Worm (Caenorhabditis elegans) whole organism, L4 larva: ENCODE data around the gene ell-1.

Experiments used
- D1046.2 ChIP-seq: fragments of 200-800 bp; sonication (Bioruptor generic); IDR thresholded peaks from 2 replicates; pipeline ENCODE4 v1.3.6; 2022; ENCODE audit warnings: missing genetic modification characterization, missing compliant biosample characterization
- F26F4.8 ChIP-seq: fragments of 200-800 bp; sonication (Bioruptor generic); conservative IDR thresholded peaks from 2 replicates; pipeline ENCODE4 v1.3.6; 2022; ENCODE audit warnings: missing genetic modification characterization, missing compliant biosample characterization
- F49E8.2 ChIP-seq: sonication (generic microtip); optimal IDR thresholded peaks from 2 replicates; lab custom pipeline; 2016; ENCODE audit warnings: missing compliant biosample characterization, mild to moderate bottlenecking, missing genetic modification characterization, borderline replicate concordance
- R02D3.7 ChIP-seq: fragments of 150-350 bp; sonication (generic microtip); optimal IDR thresholded peaks from 3 replicates; lab custom pipeline; 2014; ENCODE audit warnings: missing biosample characterization, missing genetic modification characterization
- T20F7.1 ChIP-seq: fragments of 200-800 bp; sonication (Bioruptor generic); optimal IDR thresholded peaks from 2 replicates; lab custom pipeline; 2018; ENCODE audit warnings: mild to moderate bottlenecking, missing genetic modification characterization, missing compliant biosample characterization
- Y105C5A.15 ChIP-seq: fragments of 200-800 bp; sonication (Bioruptor generic); IDR thresholded peaks from 2 replicates; pipeline ENCODE4 v1.3.6; 2022; ENCODE audit warnings: missing genetic modification characterization, missing compliant biosample characterization
- Y48G9A.11 ChIP-seq: fragments of 200-800 bp; sonication (Bioruptor generic); IDR thresholded peaks from 2 replicates; pipeline ENCODE4 v1.3.6; 2022; ENCODE audit warnings: missing genetic modification reagents, missing genetic modification characterization, missing compliant biosample characterization
- aly-2 ChIP-seq: sonication (generic microtip); optimal IDR thresholded peaks from 2 replicates; lab custom pipeline; 2018; ENCODE audit warnings: missing biosample characterization, missing genetic modification characterization
- ama-1 ChIP-seq: fragments of 150-350 bp; optimal IDR thresholded peaks from 2 replicates; lab custom pipeline; 2014; ENCODE audit warnings: inconsistent platforms, mixed read lengths
- arid-1 ChIP-seq: fragments of 200-800 bp; sonication (Bioruptor generic); conservative IDR thresholded peaks from 2 replicates; pipeline ENCODE4 v1.3.6; 2022; ENCODE audit warnings: missing genetic modification reagents, missing genetic modification characterization, missing compliant biosample characterization
- attf-4 ChIP-seq: sonication (generic microtip); optimal IDR thresholded peaks from 3 replicates; lab custom pipeline; 2017; ENCODE audit warnings: missing biosample characterization, missing genetic modification characterization
- ceh-82 ChIP-seq: sonication (generic microtip); optimal IDR thresholded peaks from 2 replicates; lab custom pipeline; 2017; ENCODE audit warnings: missing biosample characterization, missing genetic modification characterization
- cey-2 ChIP-seq: sonication (generic microtip); optimal IDR thresholded peaks from 3 replicates; lab custom pipeline; 2017; ENCODE audit warnings: missing genetic modification characterization, mild to moderate bottlenecking, missing compliant biosample characterization, antibody characterized with exemption, borderline replicate concordance; ENCODE audit not compliant: insufficient read depth
- daf-16 ChIP-seq, 3 experiments: sonication (generic microtip); optimal IDR thresholded peaks; 2 replicates each; lab custom pipeline; 2016 to 2017; ENCODE audit warnings: missing genetic modification characterization in 3 of 3, missing genetic modification reagents in 3 of 3, mild to moderate bottlenecking in 2 of 3, missing compliant biosample characterization in 2 of 3, missing biosample characterization in 1 of 3, moderate library complexity in 1 of 3
- dmd-8 ChIP-seq: fragments of 200-800 bp; sonication (Bioruptor generic); IDR thresholded peaks from 2 replicates; pipeline ENCODE4 v1.3.6; 2022; ENCODE audit warnings: missing genetic modification characterization, missing compliant biosample characterization
- duxl-1 ChIP-seq: sonication (generic microtip); optimal IDR thresholded peaks from 2 replicates; lab custom pipeline; 2016; ENCODE audit warnings: mild to moderate bottlenecking, missing genetic modification characterization, moderate library complexity, missing compliant biosample characterization; ENCODE audit not compliant: poor library complexity
- egl-27 ChIP-seq: sonication (generic microtip); optimal IDR thresholded peaks from 3 replicates; lab custom pipeline; 2017; ENCODE audit warnings: missing biosample characterization, missing genetic modification reagents, missing genetic modification characterization
- hif-1 ChIP-seq, 2 experiments: sonication (generic microtip); optimal IDR thresholded peaks; 2 replicates each; lab custom pipeline; 2016 to 2017; ENCODE audit warnings: missing compliant biosample characterization in 2 of 2, missing genetic modification characterization in 2 of 2, missing genetic modification reagents in 2 of 2, missing genotype in 2 of 2, mild to moderate bottlenecking in 1 of 2
- jun-1 ChIP-seq: fragments of 150-350 bp; optimal IDR thresholded peaks from 2 replicates; lab custom pipeline; 2014; ENCODE audit warnings: missing biosample characterization, missing genetic modification reagents, missing genetic modification characterization
- lim-7 ChIP-seq: fragments of 200-800 bp; sonication (Bioruptor generic); IDR thresholded peaks from 2 replicates; pipeline ENCODE4 v1.3.6; 2022; ENCODE audit warnings: missing genetic modification characterization, missing compliant biosample characterization
- lin-38 ChIP-seq: fragments of 200-800 bp; sonication (Bioruptor generic); IDR thresholded peaks from 2 replicates; pipeline ENCODE4 v1.3.6; 2022; ENCODE audit warnings: missing genetic modification reagents, missing genetic modification characterization, missing compliant biosample characterization
- lsy-2 ChIP-seq, 2 experiments: fragments of 150-350 bp in 1 of 2; sonication (generic microtip) in 1 of 2; optimal IDR thresholded peaks; 2 replicates each; lab custom pipeline; 2014 to 2017; ENCODE audit warnings: missing biosample characterization in 2 of 2, missing genetic modification characterization in 2 of 2
- madf-5 ChIP-seq, 2 experiments: fragments of 200-800 bp; sonication (Bioruptor generic); IDR thresholded peaks; 2 replicates each; pipeline ENCODE4 v1.3.6; 2022; ENCODE audit warnings: missing compliant biosample characterization in 2 of 2, missing genetic modification characterization in 2 of 2
- madf-9 ChIP-seq: fragments of 200-800 bp; sonication (Bioruptor generic); conservative IDR thresholded peaks from 2 replicates; pipeline ENCODE4 v1.3.6; 2022; ENCODE audit warnings: missing genetic modification reagents, missing genetic modification characterization, missing compliant biosample characterization
- mdt-29 ChIP-seq: fragments of 200-800 bp; sonication (Bioruptor generic); IDR thresholded peaks from 2 replicates; pipeline ENCODE4 v1.3.6; 2022; ENCODE audit warnings: missing genetic modification reagents, missing genetic modification characterization, missing compliant biosample characterization
- mep-1 ChIP-seq: fragments of 150-350 bp; sonication (generic microtip); optimal IDR thresholded peaks from 3 replicates; lab custom pipeline; 2014; ENCODE audit warnings: missing biosample characterization, missing genetic modification characterization
- mxl-3 ChIP-seq: fragments of 200-800 bp; sonication (Bioruptor generic); optimal IDR thresholded peaks from 2 replicates; lab custom pipeline; 2018; ENCODE audit warnings: mild to moderate bottlenecking, missing genetic modification characterization, missing compliant biosample characterization
- nhr-10 ChIP-seq: fragments of 150-350 bp; optimal IDR thresholded peaks from 2 replicates; lab custom pipeline; 2014; ENCODE audit warnings: missing biosample characterization, missing genetic modification characterization
- nhr-11 ChIP-seq: fragments of 150-350 bp; optimal IDR thresholded peaks from 2 replicates; lab custom pipeline; 2014; ENCODE audit warnings: missing biosample characterization, missing genetic modification characterization
- nhr-25 ChIP-seq: sonication (generic microtip); optimal IDR thresholded peaks from 2 replicates; lab custom pipeline; 2017; ENCODE audit warnings: missing genetic modification characterization, mild to moderate bottlenecking, missing compliant biosample characterization, antibody characterized with exemption, moderate library complexity, borderline replicate concordance; ENCODE audit not compliant: insufficient read depth
- nhr-77 ChIP-seq: fragments of 150-350 bp; optimal IDR thresholded peaks from 2 replicates; lab custom pipeline; 2014; ENCODE audit warnings: missing biosample characterization, missing genetic modification characterization
- php-3 ChIP-seq: fragments of 200-800 bp; sonication (Bioruptor generic); IDR thresholded peaks from 2 replicates; pipeline ENCODE4 v1.3.6; 2022; ENCODE audit warnings: missing genetic modification reagents, missing genetic modification characterization, missing compliant biosample characterization
- pqm-1 ChIP-seq: sonication (generic microtip); optimal IDR thresholded peaks from 2 replicates; lab custom pipeline; 2017; ENCODE audit warnings: missing biosample characterization, missing genetic modification characterization
- rbr-2 ChIP-seq: sonication (generic microtip); optimal IDR thresholded peaks from 2 replicates; lab custom pipeline; 2016; ENCODE audit warnings: missing genotype, missing genetic modification characterization, missing compliant biosample characterization
- saeg-2 ChIP-seq: fragments of 200-800 bp; sonication (Bioruptor generic); IDR thresholded peaks from 2 replicates; pipeline ENCODE4 v1.3.6; 2022; ENCODE audit warnings: missing genetic modification reagents, missing genetic modification characterization, missing compliant biosample characterization
- set-16 ChIP-seq: fragments of 200-800 bp; sonication (Bioruptor generic); IDR thresholded peaks from 2 replicates; pipeline ENCODE4 v1.3.6; 2022; ENCODE audit warnings: missing genetic modification reagents, missing genetic modification characterization, missing compliant biosample characterization
- skn-1 ChIP-seq: fragments of 150-350 bp; optimal IDR thresholded peaks from 2 replicates; lab custom pipeline; 2014; ENCODE audit warnings: missing biosample characterization, missing genetic modification characterization
- snpc-1.2 ChIP-seq: fragments of 200-800 bp; sonication (Bioruptor generic); IDR thresholded peaks from 2 replicates; pipeline ENCODE4 v1.3.6; 2022; ENCODE audit warnings: missing genetic modification reagents, missing genetic modification characterization, missing compliant biosample characterization
- spr-1 ChIP-seq: sonication (generic microtip); optimal IDR thresholded peaks from 2 replicates; lab custom pipeline; 2016; ENCODE audit warnings: mild to moderate bottlenecking, missing genetic modification characterization, missing compliant biosample characterization
- spr-3 ChIP-seq: fragments of 200-800 bp; sonication (Bioruptor generic); optimal IDR thresholded peaks from 2 replicates; lab custom pipeline; 2018; ENCODE audit warnings: mild to moderate bottlenecking, missing genetic modification characterization, missing compliant biosample characterization
- tag-97 ChIP-seq: fragments of 200-800 bp; sonication (Bioruptor generic); IDR thresholded peaks from 2 replicates; pipeline ENCODE4 v1.3.6; 2022; ENCODE audit warnings: missing genetic modification characterization, missing compliant biosample characterization
- unc-130 ChIP-seq: sonication (generic microtip); optimal IDR thresholded peaks from 2 replicates; lab custom pipeline; 2016; ENCODE audit warnings: missing genetic modification reagents, missing genetic modification characterization, missing compliant biosample characterization
- vab-7 ChIP-seq: fragments of 200-800 bp; sonication (Bioruptor generic); IDR thresholded peaks from 2 replicates; pipeline ENCODE4 v1.3.6; 2022; ENCODE audit warnings: missing genetic modification reagents, missing genetic modification characterization, missing compliant biosample characterization
- zfp-3 ChIP-seq: fragments of 200-800 bp; sonication (Bioruptor generic); conservative IDR thresholded peaks from 2 replicates; pipeline ENCODE4 v1.3.6; 2022; ENCODE audit warnings: missing genetic modification reagents, missing genetic modification characterization, missing compliant biosample characterization
- zip-11 ChIP-seq: fragments of 200-800 bp; sonication (Bioruptor generic); IDR thresholded peaks from 2 replicates; pipeline ENCODE4 v1.3.6; 2022; ENCODE audit warnings: missing genetic modification characterization, missing compliant biosample characterization
- zip-2 ChIP-seq: fragments of 150-350 bp; optimal IDR thresholded peaks from 2 replicates; lab custom pipeline; 2014; ENCODE audit warnings: missing biosample characterization, missing genetic modification characterization

Gene ell-1

DNA sequence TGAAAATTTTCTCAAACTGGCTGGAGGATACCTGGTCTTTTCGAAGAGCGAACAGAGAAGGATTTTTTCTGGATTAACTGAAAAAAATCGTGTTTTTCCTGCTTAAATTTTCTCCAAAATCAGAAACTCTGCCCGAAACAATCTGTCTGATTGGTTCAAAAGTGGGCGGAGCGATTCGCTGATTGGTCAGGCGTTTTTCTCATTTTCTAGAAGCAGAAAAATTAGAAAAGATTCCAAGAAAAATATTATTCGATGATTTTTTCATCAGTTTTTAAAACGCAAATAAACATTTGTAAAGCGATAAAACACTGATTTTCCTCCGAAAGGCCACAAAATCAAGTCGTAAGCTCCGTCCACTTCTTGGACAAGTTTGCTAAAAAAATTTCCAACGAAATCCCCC, 4.7 kb downstream of the ell-1 start:
- TF ChIP-seq D1046.2 (GFP tag; lab: Robert Waterston, UW) = no peak
- no peak for TF ChIP-seq nhr-25 (tag; lab: Kevin White, UChicago)
- TF ChIP-seq set-16 (GFP tag; lab: Robert Waterston, UW) = no peak
- TF ChIP-seq F26F4.8 (GFP tag; lab: Robert Waterston, UW) = no peak
- no peak for TF ChIP-seq madf-9 (GFP tag; lab: Robert Waterston, UW)
- TF ChIP-seq lim-7 (GFP tag; lab: Robert Waterston, UW) = no peak
- no peak for TF ChIP-seq nhr-11 (tag; lab: Kevin White, UChicago)
- no peak for TF ChIP-seq mdt-29 (GFP tag; lab: Robert Waterston, UW)
- TF ChIP-seq duxl-1 (tag; lab: Kevin White, UChicago) = no peak
- TF ChIP-seq, all 104 proteins: peak for 0

DNA sequence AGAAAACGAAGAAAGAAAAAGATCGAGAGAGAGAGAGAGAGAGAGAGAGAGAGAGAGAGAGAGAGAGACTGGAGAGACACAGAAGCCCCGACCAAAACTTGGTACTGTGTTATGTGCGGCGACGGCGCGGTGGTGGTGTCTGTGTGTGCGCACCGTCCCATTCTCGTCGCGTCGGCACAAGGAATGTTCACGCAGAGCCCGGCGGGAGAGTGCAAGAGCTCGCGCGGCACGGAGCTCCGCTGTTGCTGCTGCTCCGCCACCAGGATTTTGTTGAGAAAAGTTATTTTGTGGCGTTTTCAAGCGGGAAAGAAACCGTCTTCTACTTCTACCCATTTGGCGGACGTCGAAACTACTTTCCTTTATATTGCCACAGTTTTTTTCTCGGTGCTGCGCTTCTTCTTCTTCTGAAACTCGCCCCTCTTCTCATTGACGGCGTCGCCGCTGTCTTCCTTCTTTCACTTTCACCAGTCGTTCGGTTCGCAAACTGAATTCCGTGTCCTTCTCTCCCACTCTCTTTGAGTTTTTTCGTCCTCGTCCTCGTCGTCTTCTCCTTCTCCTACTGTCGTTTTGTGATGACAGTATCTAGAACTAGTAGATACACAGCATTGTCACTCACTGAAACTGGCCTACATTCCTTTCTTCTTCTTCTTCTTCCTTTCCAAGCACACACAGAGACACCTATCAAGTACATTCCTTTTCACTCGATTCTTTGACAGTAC, 5.4 kb downstream of the ell-1 start:
- TF ChIP-seq spr-1 (tag; lab: Kevin White, UChicago) = no peak
- no peak for TF ChIP-seq cey-2 (tag; lab: Kevin White, UChicago)
- TF ChIP-seq lin-38 = peak; percentile 18
- TF ChIP-seq arid-1 (GFP tag; lab: Robert Waterston, UW) = no peak
- no peak for TF ChIP-seq attf-4 (tag; lab: Kevin White, UChicago)
- TF ChIP-seq jun-1 = no peak
- no peak for TF ChIP-seq ama-1 (lab: Kevin White, UChicago)
- no peak for TF ChIP-seq egl-27
- no peak for TF ChIP-seq saeg-2 (GFP tag; lab: Robert Waterston, UW)
- no peak for TF ChIP-seq tag-97
- no peak for TF ChIP-seq daf-16 (GFP tag; optimal IDR thresholded peaks at IDR 0.05; lab: Kevin White, UChicago)
- peak; percentile 3 for TF ChIP-seq daf-16 (tag; optimal IDR thresholded peaks at IDR 0.05; lab: Kevin White, UChicago)
- TF ChIP-seq php-3 (GFP tag; lab: Robert Waterston, UW) = no peak
- no peak for TF ChIP-seq rbr-2
- no peak for TF ChIP-seq T20F7.1 (GFP tag; lab: Kevin White, UChicago)
- TF ChIP-seq dmd-8 (GFP tag; lab: Robert Waterston, UW) = no peak
- TF ChIP-seq snpc-1.2 (GFP tag; lab: Robert Waterston, UW) = no peak
- no peak for TF ChIP-seq skn-1 (tag; lab: Kevin White, UChicago)
- no peak for TF ChIP-seq ceh-82 (tag; lab: Kevin White, UChicago)
- TF ChIP-seq duxl-1 (tag; lab: Kevin White, UChicago) = no peak
- TF ChIP-seq zip-11 = no peak
- no peak for TF ChIP-seq lsy-2 (tag; optimal IDR thresholded peaks at IDR 0.05; lab: Kevin White, UChicago)
- TF ChIP-seq Y105C5A.15 = no peak
- TF ChIP-seq aly-2 = no peak
- no peak for TF ChIP-seq pqm-1 (tag; lab: Kevin White, UChicago)
- TF ChIP-seq R02D3.7 (tag; lab: Kevin White, UChicago) = no peak
- TF ChIP-seq F49E8.2 (tag; lab: Kevin White, UChicago) = no peak
- no peak for TF ChIP-seq spr-3 (GFP tag; lab: Kevin White, UChicago)
- no peak for TF ChIP-seq zip-2
- TF ChIP-seq Y48G9A.11 (GFP tag; lab: Robert Waterston, UW) = no peak
- no peak for TF ChIP-seq D1046.2 (GFP tag; lab: Robert Waterston, UW)
- no peak for TF ChIP-seq madf-5 (GFP tag; IDR thresholded peaks at IDR 0.05; lab: Robert Waterston, UW)
- no peak for TF ChIP-seq zfp-3 (GFP tag; lab: Robert Waterston, UW)
- peak; percentile 1 for TF ChIP-seq nhr-25 (tag; lab: Kevin White, UChicago)
- peak; percentile 29 for TF ChIP-seq mxl-3
- TF ChIP-seq vab-7 = no peak
- no peak for TF ChIP-seq mep-1 (tag; lab: Kevin White, UChicago)
- 0 out of 2 replicates have a peak, but pooled peaks have one; percentile 13 for TF ChIP-seq madf-9 (GFP tag; lab: Robert Waterston, UW)
- no peak for TF ChIP-seq hif-1 (tag; optimal IDR thresholded peaks at IDR 0.05; lab: Kevin White, UChicago)
- no peak for TF ChIP-seq unc-130 (GFP tag; lab: Kevin White, UChicago)
- peak; percentile 95 for TF ChIP-seq set-16 (GFP tag; lab: Robert Waterston, UW)
- TF ChIP-seq nhr-10 (tag; lab: Kevin White, UChicago) = no peak
- no peak for TF ChIP-seq nhr-77
